Fruit fly (Drosophila melanogaster): ENCODE data around the gene CG9593.

Gene CG9593

dm6 chr3R:15816276-15816675 is 14.2 kb downstream of the CG9593 start (continued):
- no peak for TF ChIP-seq hkb (optimal IDR thresholded peaks at IDR 0.05)
- no peak for TF ChIP-seq hkb (GFP tag; IDR thresholded peaks at IDR 0.05)
- peak; percentile 46; the same call in 2 of the 3 replicates for TF ChIP-seq row (GFP tag; IDR thresholded peaks at IDR 0.05)
- TF ChIP-seq CG11247 (GFP tag; IDR thresholded peaks at IDR 0.05): peak; percentile 33; the same call in 1 of the 2 replicates
- TF ChIP-seq CG5953 (GFP tag; IDR thresholded peaks at IDR 0.05): no peak
- no peak for TF ChIP-seq CG9727 (GFP tag; optimal IDR thresholded peaks at IDR 0.05)
- no peak for TF ChIP-seq CG34376 (GFP tag; optimal IDR thresholded peaks at IDR 0.05)
- no peak for TF ChIP-seq Gsc (GFP tag; IDR thresholded peaks at IDR 0.05)
- TF ChIP-seq vfl (GFP tag; optimal IDR thresholded peaks at IDR 0.05): no peak
- no peak for TF ChIP-seq prd (optimal IDR thresholded peaks at IDR 0.05)
- TF ChIP-seq prd (GFP tag; IDR thresholded peaks at IDR 0.05): peak; percentile 76; the same call in 2 of the 3 replicates
- TF ChIP-seq pita (GFP tag; optimal IDR thresholded peaks at IDR 0.05): no peak
- peak; percentile 37; the same call in 1 of the 2 replicates for TF ChIP-seq Awh (GFP tag; IDR thresholded peaks at IDR 0.05)
- TF ChIP-seq CG34422 (GFP tag; IDR thresholded peaks at IDR 0.05): peak; percentile 52; the same call in 1 of the 3 replicates
- no peak; the same call in 1 of the 2 replicates for TF ChIP-seq lmd (GFP tag; IDR thresholded peaks at IDR 0.05)
- TF ChIP-seq Abd-B (GFP tag; optimal IDR thresholded peaks at IDR 0.05): no peak
- no peak for TF ChIP-seq CG12391 (tag; optimal IDR thresholded peaks at IDR 0.05)
- TF ChIP-seq CG30020 (tag; optimal IDR thresholded peaks at IDR 0.05): no peak
- TF ChIP-seq Side (GFP tag; optimal IDR thresholded peaks at IDR 0.05): peak; percentile 7
- no peak for TF ChIP-seq CG15269 (tag; optimal IDR thresholded peaks at IDR 0.05)
- TF ChIP-seq pan (optimal IDR thresholded peaks at IDR 0.05): no peak
- TF ChIP-seq pan (GFP tag; optimal IDR thresholded peaks at IDR 0.05 in 1 of 2, IDR thresholded peaks at IDR 0.05 in 1 of 2): peak in 1 of 2 experiments; percentile 35
- no peak for TF ChIP-seq pho (GFP tag; optimal IDR thresholded peaks at IDR 0.05)
- no peak for TF ChIP-seq Bgb (GFP tag; IDR thresholded peaks at IDR 0.05; ENCODE audit: partially characterized antibody)
- TF ChIP-seq E2f1 (GFP tag; IDR thresholded peaks at IDR 0.05): peak; percentile 43
- TF ChIP-seq ara (GFP tag; IDR thresholded peaks at IDR 0.05): peak; percentile 56
- TF ChIP-seq Oli (tag; optimal IDR thresholded peaks at IDR 0.05): no peak
- TF ChIP-seq eyg (GFP tag; optimal IDR thresholded peaks at IDR 0.05): no peak
- 0 out of 2 replicates have a peak, but pooled peaks have one; percentile 5 for TF ChIP-seq wdn (GFP tag; IDR thresholded peaks at IDR 0.05)
- TF ChIP-seq trh (GFP tag; optimal IDR thresholded peaks at IDR 0.05): no peak
- TF ChIP-seq CG14965 (GFP tag; optimal IDR thresholded peaks at IDR 0.05; ENCODE audit: borderline replicate concordance): no peak
- no peak for TF ChIP-seq PHDP (tag; optimal IDR thresholded peaks at IDR 0.05)
- TF ChIP-seq CG18619 (GFP tag; optimal IDR thresholded peaks at IDR 0.05): no peak
- no peak for TF ChIP-seq Ets97D (GFP tag; optimal IDR thresholded peaks at IDR 0.05)
- TF ChIP-seq mirr (GFP tag; optimal IDR thresholded peaks at IDR 0.05): no peak
- TF ChIP-seq CG15601 (tag; optimal IDR thresholded peaks at IDR 0.05): no peak
- TF ChIP-seq Bdp1 (GFP tag; optimal IDR thresholded peaks at IDR 0.05): no peak
- no peak for TF ChIP-seq HLH54F (GFP tag; optimal IDR thresholded peaks at IDR 0.05)
- peak; percentile 65; the same call in 1 of the 3 replicates for TF ChIP-seq zfh1 (GFP tag; IDR thresholded peaks at IDR 0.05)
- TF ChIP-seq Lpt (GFP tag; optimal IDR thresholded peaks at IDR 0.05): no peak
- no peak for TF ChIP-seq CG13296 (GFP tag; optimal IDR thresholded peaks at IDR 0.05)
- peak; percentile 29 for TF ChIP-seq pnt (GFP tag; optimal IDR thresholded peaks at IDR 0.05)
- peak; percentile 67 for TF ChIP-seq Xrp1 (GFP tag; IDR thresholded peaks at IDR 0.05)
- TF ChIP-seq CG7928 (GFP tag; optimal IDR thresholded peaks at IDR 0.05): no peak
- TF ChIP-seq CG10267 (tag; optimal IDR thresholded peaks at IDR 0.05): no peak
- TF ChIP-seq CG14441 (GFP tag; IDR thresholded peaks at IDR 0.05): no peak
- TF ChIP-seq slp2 (GFP tag; optimal IDR thresholded peaks at IDR 0.05): no peak
- no peak for TF ChIP-seq schlank (tag; optimal IDR thresholded peaks at IDR 0.05)
- TF ChIP-seq Dref (GFP tag; IDR thresholded peaks at IDR 0.05): no peak
- peak; percentile 9 for TF ChIP-seq fd96Cb (tag; optimal IDR thresholded peaks at IDR 0.05)
- TF ChIP-seq wek (GFP tag; optimal IDR thresholded peaks at IDR 0.05): no peak
- TF ChIP-seq sob (GFP tag; IDR thresholded peaks at IDR 0.05): peak; percentile 50; the same call in 1 of the 2 replicates
- TF ChIP-seq CG10321 (GFP tag; IDR thresholded peaks at IDR 0.05): no peak
